Worm (Caenorhabditis elegans) whole organism, late embryonic: ENCODE data around the gene F26G1.10.

ENCODE experiments used
- K02D7.2 ChIP-seq: sonication (generic microtip); optimal IDR thresholded peaks from 2 replicates; lab custom pipeline; 2017; ENCODE audit warnings: mild to moderate bottlenecking, missing genetic modification characterization, missing compliant biosample characterization
- ama-1 ChIP-seq: fragments of 150-350 bp; optimal IDR thresholded peaks from 2 replicates; lab custom pipeline; 2014
- pha-4 ChIP-seq: fragments of 150-350 bp; optimal IDR thresholded peaks from 2 replicates; lab custom pipeline; 2018; ENCODE audit warnings: missing biosample characterization, missing genetic modification reagents, missing genetic modification characterization

DNA sequence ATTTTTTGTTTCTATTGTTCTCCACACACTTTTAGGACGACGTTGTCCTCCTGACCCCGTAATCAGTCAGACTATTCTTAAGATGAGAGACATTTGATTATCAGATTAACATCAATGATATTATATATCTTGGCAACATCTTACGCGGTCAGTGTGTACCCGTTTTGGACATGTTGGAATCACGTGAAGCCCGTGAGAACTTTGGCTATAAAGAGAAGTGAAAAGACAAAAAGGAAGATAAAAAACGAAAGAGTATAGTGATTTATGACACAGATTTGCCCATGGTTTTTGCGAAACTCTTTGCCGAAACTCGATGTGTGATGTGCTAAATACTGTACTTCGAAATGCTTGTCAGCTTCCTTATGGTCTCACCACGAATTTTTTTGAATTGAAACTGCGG lies 28.9 kb upstream of the F26G1.10 start:
- TF ChIP-seq pha-4 (no peak), ama-1 (no peak), K02D7.2 (no peak)
